Fruit fly (Drosophila melanogaster): ENCODE results near the gene Npc1a.
A peak's percentile ranks its signal among the peaks of the same experiment; 100 is the strongest.

The Npc1a gene

DNA sequence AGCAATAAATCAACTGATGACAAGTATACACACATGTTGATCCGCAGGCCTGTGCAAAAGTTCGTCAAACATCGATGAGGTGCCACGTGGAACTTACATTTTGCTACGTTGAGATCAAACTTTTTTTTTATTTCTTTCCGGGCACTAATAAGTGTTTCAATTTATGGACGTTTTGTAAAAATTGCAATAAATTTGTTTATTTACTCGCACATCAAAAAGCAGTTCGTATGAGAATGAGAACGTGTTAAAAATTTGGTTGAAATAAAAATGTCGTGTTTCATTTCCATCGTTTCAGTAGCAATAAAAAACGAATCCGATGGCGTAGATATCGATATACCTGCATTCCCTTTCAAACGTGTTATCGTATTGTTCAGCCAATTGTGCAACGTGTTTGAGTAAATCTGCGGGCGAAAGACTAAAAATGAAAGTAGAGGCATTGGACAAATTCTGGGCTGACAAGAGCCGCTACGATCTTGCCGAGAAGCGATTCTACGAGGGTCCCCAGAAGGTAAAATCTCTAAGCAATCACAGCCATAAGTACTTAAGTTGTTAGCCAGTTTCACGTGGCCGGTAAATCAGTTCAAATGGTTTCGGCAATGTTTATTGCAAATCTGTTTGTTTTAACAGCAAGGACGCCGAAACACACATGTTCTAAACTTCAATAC lies 11.3 kb upstream of the Npc1a start, which contains the start of gene eEF1delta:
Gene eEF1delta, plus strand, starts transcription at position 356 of the 665 bp plus-strand sequence.
- TF ChIP-seq gl (tag; optimal IDR thresholded peaks at IDR 0.05) (no peak), fd96Ca (GFP tag; IDR thresholded peaks at IDR 0.05) (no peak), CG10348 (GFP tag; IDR thresholded peaks at IDR 0.05) (no peak), CG9948 (tag; optimal IDR thresholded peaks at IDR 0.05) (no peak), Pif1B (GFP tag; optimal IDR thresholded peaks at IDR 0.05) (no peak), CG8301 (tag; optimal IDR thresholded peaks at IDR 0.05) (no peak), CG13204 (GFP tag; optimal IDR thresholded peaks at IDR 0.05) (no peak), D1 (tag; optimal IDR thresholded peaks at IDR 0.05) (no peak), CG14655 (GFP tag; optimal IDR thresholded peaks at IDR 0.05) (no peak), CG32121 (GFP tag; IDR thresholded peaks at IDR 0.05) (no peak), CG4496 (GFP tag; IDR thresholded peaks at IDR 0.05) (no peak), CG34367 (tag; optimal IDR thresholded peaks at IDR 0.05) (no peak)

- no peak for TF ChIP-seq CG34367 (tag; optimal IDR thresholded peaks at IDR 0.05)
- no peak for TF ChIP-seq CG12605 (GFP tag; IDR thresholded peaks at IDR 0.05)
- TF ChIP-seq Snoo (tag; optimal IDR thresholded peaks at IDR 0.05) = no peak
- TF ChIP-seq CG10348 (GFP tag; IDR thresholded peaks at IDR 0.05) = no peak
- TF ChIP-seq rn (GFP tag; IDR thresholded peaks at IDR 0.05) = no peak
- no peak for TF ChIP-seq Pif1B (GFP tag; optimal IDR thresholded peaks at IDR 0.05)
- no peak for TF ChIP-seq CG32121 (GFP tag; IDR thresholded peaks at IDR 0.05)
- no peak for TF ChIP-seq CG9948 (tag; optimal IDR thresholded peaks at IDR 0.05)
- no peak for TF ChIP-seq CG14655 (GFP tag; optimal IDR thresholded peaks at IDR 0.05)
- TF ChIP-seq gl (tag; optimal IDR thresholded peaks at IDR 0.05) = no peak
- TF ChIP-seq Pif1A (GFP tag; optimal IDR thresholded peaks at IDR 0.05) = no peak
- no peak for TF ChIP-seq D1 (tag; optimal IDR thresholded peaks at IDR 0.05)
- TF ChIP-seq CG4496 (GFP tag; IDR thresholded peaks at IDR 0.05) = no peak
These were observed 10.5 kb upstream of the Npc1a start, which contains the start of gene ova for dm6 chr2L:10231510-10231909. ova (minus strand) TSS chr2L:10231692.

- TF ChIP-seq CG9948 (tag; optimal IDR thresholded peaks at IDR 0.05) (peak; percentile 30), CG8301 (tag; optimal IDR thresholded peaks at IDR 0.05) (peak; percentile 61), Pif1A (GFP tag; optimal IDR thresholded peaks at IDR 0.05) (peak; percentile 79), CG17806 (tag; optimal IDR thresholded peaks at IDR 0.05) (peak; percentile 53), CG12605 (GFP tag; IDR thresholded peaks at IDR 0.05) (no peak), CG13204 (GFP tag; optimal IDR thresholded peaks at IDR 0.05) (no peak), gl (tag; optimal IDR thresholded peaks at IDR 0.05) (no peak), fd96Ca (GFP tag; IDR thresholded peaks at IDR 0.05) (no peak), EcR (GFP tag; optimal IDR thresholded peaks at IDR 0.05) (no peak), CG15710 (tag; optimal IDR thresholded peaks at IDR 0.05) (peak; percentile 10), CG34367 (tag; optimal IDR thresholded peaks at IDR 0.05) (no peak), CG8159 (tag; optimal IDR thresholded peaks at IDR 0.05) (peak; percentile 38), D1 (tag; optimal IDR thresholded peaks at IDR 0.05) (no peak), CG32121 (GFP tag; IDR thresholded peaks at IDR 0.05) (peak; percentile 54; the same call in 1 of the 2 replicates), CG10348 (GFP tag; IDR thresholded peaks at IDR 0.05) (no peak), CG14655 (GFP tag; optimal IDR thresholded peaks at IDR 0.05) (no peak), CG4496 (GFP tag; IDR thresholded peaks at IDR 0.05) (peak; percentile 65; the same call in 2 of the 3 replicates), Pif1B (GFP tag; optimal IDR thresholded peaks at IDR 0.05) (peak; percentile 62), Snoo (tag; optimal IDR thresholded peaks at IDR 0.05) (no peak), Ets98B (GFP tag; IDR thresholded peaks at IDR 0.05) (no peak), rn (GFP tag; IDR thresholded peaks at IDR 0.05) (no peak)
These were observed 10.1 kb upstream of the Npc1a start for dm6 chr2L:10231092-10231494.

DNA sequence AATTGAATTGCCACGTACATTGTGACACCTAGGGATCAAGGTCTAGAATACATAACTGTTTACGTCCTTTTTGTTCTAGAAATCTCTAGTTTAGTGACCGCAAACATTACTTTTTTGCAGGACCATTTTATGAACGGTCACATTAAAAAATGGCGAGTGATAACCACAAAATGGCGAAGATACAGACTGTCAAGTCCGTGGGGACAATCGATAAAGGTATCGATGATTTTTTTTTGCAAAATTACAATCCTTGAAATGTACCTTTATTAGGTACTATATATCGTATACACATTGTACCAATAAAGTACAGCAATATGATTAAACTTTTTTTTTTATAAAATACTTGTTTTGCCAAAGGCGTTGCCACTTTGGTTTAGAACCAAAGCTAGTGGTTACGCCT lies 9.4 kb upstream of the Npc1a start:
- no peak for TF ChIP-seq CG17806 (tag; optimal IDR thresholded peaks at IDR 0.05)
- TF ChIP-seq CG32121 (GFP tag; IDR thresholded peaks at IDR 0.05) = no peak
- TF ChIP-seq CG8301 (tag; optimal IDR thresholded peaks at IDR 0.05) = no peak

DNA sequence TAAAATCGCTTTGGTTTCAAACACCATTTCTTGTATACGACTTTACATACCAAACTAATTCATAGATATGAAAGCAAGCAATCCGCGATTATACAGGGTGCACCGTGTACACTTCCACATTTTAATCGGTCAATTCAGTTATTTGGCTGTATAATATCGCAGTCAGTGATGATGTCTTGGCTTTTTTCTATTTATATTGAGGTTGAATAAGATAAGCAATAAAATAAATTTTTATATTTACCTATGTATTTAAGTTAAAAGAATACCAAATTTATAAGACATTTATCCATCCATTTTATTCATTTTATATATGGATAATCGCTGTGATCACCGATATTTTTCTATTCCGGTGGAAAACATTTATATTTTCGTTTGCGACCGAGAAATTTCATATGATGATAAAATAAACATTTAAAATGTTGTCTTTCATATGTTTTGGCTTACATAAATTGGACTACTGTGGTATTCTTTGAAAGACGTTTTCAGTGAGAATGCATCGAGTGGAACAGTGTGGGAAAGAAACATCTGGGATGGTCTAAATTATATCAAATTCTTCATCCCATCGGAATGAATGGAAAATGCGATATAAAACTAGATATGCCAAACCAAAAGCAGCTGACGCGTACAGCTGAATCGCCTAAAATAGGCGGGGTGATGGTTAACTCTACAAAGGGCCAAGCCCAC lies 5.8 kb upstream of the Npc1a start, which contains the start of gene CG5708:
Gene CG5708, minus strand, starts transcription at position 85 of the 684 bp plus-strand sequence.
- TF ChIP-seq CG32121 (GFP tag; IDR thresholded peaks at IDR 0.05) (no peak), CG15710 (tag; optimal IDR thresholded peaks at IDR 0.05) (peak; percentile 11), Snoo (tag; optimal IDR thresholded peaks at IDR 0.05) (no peak)

DNA sequence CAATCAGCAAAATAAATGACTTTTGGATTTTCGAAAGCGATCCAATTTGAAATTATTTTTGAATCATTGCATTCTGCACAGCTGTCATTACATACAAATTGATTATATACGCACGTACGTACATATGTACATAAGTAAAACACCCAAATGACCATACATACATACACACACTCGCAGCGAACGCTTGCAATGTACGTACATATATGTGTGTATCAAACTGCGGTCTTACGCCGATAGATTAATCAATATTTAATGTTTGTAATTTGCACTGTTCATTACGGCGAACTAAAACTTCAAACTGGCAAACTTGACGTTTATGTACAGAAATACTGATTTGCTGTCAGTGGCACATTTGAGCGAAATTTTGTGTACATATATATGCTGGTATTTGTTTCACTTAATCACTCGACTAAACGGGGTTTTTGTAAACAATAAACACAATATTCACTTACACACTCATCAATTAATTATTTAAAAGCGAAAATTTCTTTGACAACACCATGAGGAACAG lies 5.3 kb upstream of the Npc1a start:
- TF ChIP-seq CG9948 (tag; optimal IDR thresholded peaks at IDR 0.05) = no peak
- no peak for TF ChIP-seq CG15710 (tag; optimal IDR thresholded peaks at IDR 0.05)
- no peak for TF ChIP-seq Pif1A (GFP tag; optimal IDR thresholded peaks at IDR 0.05)
- TF ChIP-seq CG12605 (GFP tag; IDR thresholded peaks at IDR 0.05) = no peak
- TF ChIP-seq CG17806 (tag; optimal IDR thresholded peaks at IDR 0.05) = no peak
- TF ChIP-seq CG34367 (tag; optimal IDR thresholded peaks at IDR 0.05) = no peak
- no peak for TF ChIP-seq fd96Ca (GFP tag; IDR thresholded peaks at IDR 0.05)

All from whole organism, pupa.